Worm (Caenorhabditis elegans) whole organism, mixed stage, embryonic: ENCODE results near the gene C36C5.4.

ENCODE experiments used
- M03D4.4 ChIP-seq: sonication (generic microtip); optimal IDR thresholded peaks from 2 replicates; lab custom pipeline; 2017; ENCODE audit warnings: mild to moderate bottlenecking, missing genetic modification characterization, missing compliant biosample characterization
- bed-3 ChIP-seq: fragments of 200-800 bp; sonication (Bioruptor generic); optimal IDR thresholded peaks from 3 replicates; lab custom pipeline; 2018; ENCODE audit warnings: mild to moderate bottlenecking, missing genetic modification characterization, moderate library complexity, missing compliant biosample characterization
- blmp-1 ChIP-seq: fragments of 150-350 bp; optimal IDR thresholded peaks from 2 replicates; lab custom pipeline; 2014; ENCODE audit warnings: missing biosample characterization, missing genetic modification characterization
- ceh-39 ChIP-seq: fragments of 150-350 bp; optimal IDR thresholded peaks from 2 replicates; lab custom pipeline; 2014; ENCODE audit warnings: missing biosample characterization, missing genetic modification characterization
- ceh-43 ChIP-seq: fragments of 200-800 bp; sonication (Bioruptor generic); optimal IDR thresholded peaks from 2 replicates; lab custom pipeline; 2018; ENCODE audit warnings: mild to moderate bottlenecking, missing genetic modification characterization, moderate library complexity, missing compliant biosample characterization
- ceh-83 ChIP-seq: fragments of 200-800 bp; sonication (Bioruptor generic); optimal IDR thresholded peaks from 2 replicates; lab custom pipeline; 2018; ENCODE audit warnings: mild to moderate bottlenecking, missing genetic modification characterization, missing compliant biosample characterization
- ces-1 ChIP-seq: fragments of 150-350 bp; optimal IDR thresholded peaks from 2 replicates; lab custom pipeline; 2014; ENCODE audit warnings: missing biosample characterization, missing genetic modification reagents, missing genetic modification characterization
- cnd-1 ChIP-seq: fragments of 200-800 bp; sonication (Bioruptor generic); optimal IDR thresholded peaks from 2 replicates; lab custom pipeline; 2018; ENCODE audit warnings: mild to moderate bottlenecking, missing genetic modification characterization, missing compliant biosample characterization
- drap-1 ChIP-seq: fragments of 200-800 bp; sonication (Bioruptor generic); optimal IDR thresholded peaks from 3 replicates; lab custom pipeline; 2018; ENCODE audit warnings: mild to moderate bottlenecking, missing genetic modification characterization, missing compliant biosample characterization
- elt-1 ChIP-seq: sonication (generic microtip); optimal IDR thresholded peaks from 2 replicates; lab custom pipeline; 2017; ENCODE audit warnings: missing genetic modification characterization, mild to moderate bottlenecking, missing compliant biosample characterization, antibody characterized with exemption, moderate library complexity, borderline replicate concordance; ENCODE audit not compliant: insufficient read depth
- elt-3 ChIP-seq: fragments of 150-350 bp; optimal IDR thresholded peaks from 2 replicates; lab custom pipeline; 2014; ENCODE audit warnings: missing biosample characterization, missing genetic modification characterization
- flh-1 ChIP-seq: fragments of 200-800 bp; sonication (Bioruptor generic); optimal IDR thresholded peaks from 2 replicates; lab custom pipeline; 2018; ENCODE audit warnings: mild to moderate bottlenecking, missing genetic modification characterization, moderate library complexity, missing compliant biosample characterization
- ham-2 ChIP-seq: fragments of 200-800 bp; sonication (Bioruptor generic); optimal IDR thresholded peaks from 2 replicates; lab custom pipeline; 2018; ENCODE audit warnings: mild to moderate bottlenecking, missing genetic modification characterization, missing compliant biosample characterization
- hlh-1 ChIP-seq: fragments of 150-350 bp; optimal IDR thresholded peaks from 2 replicates; lab custom pipeline; 2014; ENCODE audit warnings: missing biosample characterization, missing genetic modification reagents, missing genetic modification characterization
- lin-13 ChIP-seq: fragments of 150-350 bp; optimal IDR thresholded peaks from 2 replicates; lab custom pipeline; 2014; ENCODE audit warnings: missing biosample characterization, missing genetic modification characterization
- lin-32 ChIP-seq: fragments of 200-800 bp; sonication (Bioruptor generic); optimal IDR thresholded peaks from 2 replicates; lab custom pipeline; 2018; ENCODE audit warnings: mild to moderate bottlenecking, missing genetic modification characterization, missing compliant biosample characterization
- lsy-2 ChIP-seq: fragments of 150-350 bp; optimal IDR thresholded peaks from 2 replicates; lab custom pipeline; 2014; ENCODE audit warnings: missing biosample characterization, missing genetic modification characterization
- mab-5 ChIP-seq: fragments of 150-350 bp; optimal IDR thresholded peaks from 2 replicates; lab custom pipeline; 2014; ENCODE audit warnings: missing biosample characterization, missing genetic modification characterization
- mep-1 ChIP-seq: fragments of 150-350 bp; optimal IDR thresholded peaks from 2 replicates; lab custom pipeline; 2017; ENCODE audit warnings: missing biosample characterization, missing genetic modification reagents, missing genetic modification characterization, inconsistent platforms
- mls-2 ChIP-seq: sonication (generic microtip); optimal IDR thresholded peaks from 2 replicates; lab custom pipeline; 2016; ENCODE audit warnings: mild to moderate bottlenecking, missing genetic modification characterization, moderate library complexity, missing compliant biosample characterization
- nhr-12 ChIP-seq: fragments of 150-350 bp; optimal IDR thresholded peaks from 2 replicates; lab custom pipeline; 2014; ENCODE audit warnings: missing biosample characterization, missing genetic modification characterization
- nhr-2 ChIP-seq: fragments of 150-350 bp; optimal IDR thresholded peaks from 2 replicates; lab custom pipeline; 2014; ENCODE audit warnings: missing biosample characterization, missing genetic modification characterization
- nhr-237 ChIP-seq: fragments of 150-350 bp; optimal IDR thresholded peaks from 2 replicates; lab custom pipeline; 2014; ENCODE audit warnings: missing biosample characterization, missing genetic modification characterization
- nhr-28 ChIP-seq: fragments of 150-350 bp; optimal IDR thresholded peaks from 2 replicates; lab custom pipeline; 2014; ENCODE audit warnings: missing biosample characterization, missing genetic modification characterization
- nhr-76 ChIP-seq: sonication (generic microtip); optimal IDR thresholded peaks from 2 replicates; lab custom pipeline; 2017; ENCODE audit warnings: missing biosample characterization, missing genetic modification characterization
- pha-4 ChIP-seq: fragments of 150-350 bp; optimal IDR thresholded peaks from 2 replicates; lab custom pipeline; 2018; ENCODE audit warnings: missing biosample characterization, missing genetic modification reagents, missing genetic modification characterization
- sem-2 ChIP-seq: fragments of 200-800 bp; sonication (Bioruptor generic); optimal IDR thresholded peaks from 2 replicates; lab custom pipeline; 2018; ENCODE audit warnings: mild to moderate bottlenecking, missing genetic modification characterization, missing compliant biosample characterization
- snpc-4 ChIP-seq: fragments of 150-350 bp; optimal IDR thresholded peaks from 2 replicates; lab custom pipeline; 2014; ENCODE audit warnings: missing biosample characterization, missing genetic modification characterization
- sptf-1 ChIP-seq: sonication (generic microtip); optimal IDR thresholded peaks from 2 replicates; lab custom pipeline; 2017; ENCODE audit warnings: mild to moderate bottlenecking, missing genetic modification characterization, moderate library complexity, missing compliant biosample characterization
- tbx-8 ChIP-seq: fragments of 200-800 bp; sonication (Bioruptor generic); optimal IDR thresholded peaks from 2 replicates; lab custom pipeline; 2018; ENCODE audit warnings: mild to moderate bottlenecking, missing genetic modification characterization, moderate library complexity, missing compliant biosample characterization
- unc-120 ChIP-seq: sonication (generic microtip); optimal IDR thresholded peaks from 2 replicates; lab custom pipeline; 2017; ENCODE audit warnings: missing genetic modification characterization, missing compliant biosample characterization; ENCODE audit not compliant: poor library complexity, severe bottlenecking
- unc-39 ChIP-seq: fragments of 150-350 bp; optimal IDR thresholded peaks from 2 replicates; lab custom pipeline; 2014; ENCODE audit warnings: missing biosample characterization, missing genetic modification characterization
- unc-62 ChIP-seq: fragments of 150-350 bp; optimal IDR thresholded peaks from 2 replicates; lab custom pipeline; 2014; ENCODE audit warnings: missing biosample characterization, missing genetic modification reagents, missing genetic modification characterization
- zip-8 ChIP-seq: fragments of 150-350 bp; optimal IDR thresholded peaks from 2 replicates; lab custom pipeline; 2014; ENCODE audit warnings: missing biosample characterization, missing genetic modification characterization
- ztf-11 ChIP-seq: fragments of 150-350 bp; optimal IDR thresholded peaks from 2 replicates; lab custom pipeline; 2014; ENCODE audit warnings: missing biosample characterization, missing genetic modification characterization

The C36C5.4 gene

DNA sequence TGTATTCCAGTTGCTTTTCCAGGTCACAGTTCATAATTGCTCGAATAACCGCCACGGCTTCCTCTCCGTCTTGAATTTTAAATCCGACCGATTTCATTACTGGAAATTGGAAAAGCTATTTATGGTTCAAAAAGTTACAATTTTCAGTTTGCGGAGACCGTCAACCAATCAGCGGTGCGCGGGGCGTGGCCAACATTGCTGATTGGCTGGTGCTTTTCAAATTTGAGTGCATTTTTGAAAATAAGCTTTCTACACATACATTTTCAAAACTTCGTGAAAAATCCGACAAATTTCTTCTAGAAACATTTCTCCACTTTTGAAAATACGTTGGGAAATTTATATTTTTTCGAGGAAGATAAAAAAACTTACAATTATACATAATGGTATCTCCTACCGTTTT, 29.5 kb downstream of the C36C5.4 start:
- TF ChIP-seq lsy-2 (tag; lab: Kevin White, UChicago) (no peak), flh-1 (GFP tag; lab: Kevin White, UChicago) (no peak), nhr-237 (tag; lab: Kevin White, UChicago) (no peak), blmp-1 (tag; lab: Kevin White, UChicago) (no peak), drap-1 (no peak), unc-39 (no peak), ztf-11 (tag; lab: Kevin White, UChicago) (no peak), ceh-39 (tag; lab: Kevin White, UChicago) (no peak), hlh-1 (tag; lab: Kevin White, UChicago) (no peak), mls-2 (tag; lab: Kevin White, UChicago) (no peak), zip-8 (tag; lab: Kevin White, UChicago) (no peak), sem-2 (GFP tag; lab: Kevin White, UChicago) (no peak), elt-3 (tag; lab: Kevin White, UChicago) (no peak), elt-1 (tag; lab: Kevin White, UChicago) (no peak)

DNA sequence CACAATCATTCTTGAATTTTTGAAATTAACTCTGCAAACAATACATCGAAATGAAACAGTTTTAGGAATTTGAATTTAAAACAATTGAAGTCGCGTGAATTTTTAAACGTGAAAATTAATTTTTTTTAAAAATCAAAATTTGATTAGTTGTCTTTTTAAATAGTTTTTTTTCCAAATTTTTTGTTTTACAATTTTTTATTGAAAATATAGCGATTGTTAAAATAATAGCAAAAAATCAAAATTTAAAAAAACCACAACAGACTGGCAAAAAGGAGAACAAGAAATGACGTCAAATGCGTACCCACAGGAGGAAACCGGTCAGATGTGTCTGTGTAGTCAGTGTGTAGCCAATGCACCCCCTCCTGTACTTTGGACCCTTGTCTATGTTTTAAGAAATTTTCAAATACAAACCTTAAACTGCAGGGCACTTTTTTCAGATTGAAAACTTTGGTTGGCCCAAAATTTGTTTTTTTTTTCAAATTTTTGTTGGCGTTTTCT, 30.5 kb downstream of the C36C5.4 start, which contains the start of the genes Y73C8B.1 and Y73C8B.5:
Gene Y73C8B.1 (minus strand): TSS at position 51 of the 498 bp plus-strand sequence.
Gene Y73C8B.5 (plus strand): TSS at position 437 of the 498 bp plus-strand sequence.
- TF ChIP-seq nhr-237 (tag; lab: Kevin White, UChicago) (no peak), bed-3 (GFP tag; lab: Kevin White, UChicago) (no peak), nhr-28 (tag; lab: Kevin White, UChicago) (no peak), lsy-2 (tag; lab: Kevin White, UChicago) (no peak), ces-1 (GFP tag; lab: Kevin White, UChicago) (no peak), zip-8 (tag; lab: Kevin White, UChicago) (no peak), elt-1 (tag; lab: Kevin White, UChicago) (no peak), sptf-1 (tag; lab: Kevin White, UChicago) (no peak), blmp-1 (tag; lab: Kevin White, UChicago) (no peak)

DNA sequence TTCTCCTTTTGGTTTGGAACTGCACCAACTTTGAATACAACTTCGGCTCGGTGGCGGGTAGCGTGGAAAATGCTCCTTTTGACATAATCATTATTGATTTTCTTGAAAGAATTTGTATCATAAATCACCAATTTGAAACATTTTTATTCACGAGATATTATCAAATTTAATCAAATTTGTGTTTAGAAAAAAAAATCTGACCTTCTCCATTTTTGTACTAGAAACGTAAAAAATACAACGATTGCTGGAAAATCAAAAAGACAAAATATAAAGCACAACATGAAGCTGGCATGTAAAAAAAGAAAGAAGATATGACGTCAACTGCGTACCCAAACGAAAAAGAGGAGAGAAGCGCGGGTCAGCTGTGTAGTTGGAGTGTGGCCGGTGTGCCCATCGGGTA, 34.0 kb downstream of the C36C5.4 start, which contains the start of gene K08D9.4:
Gene K08D9.4 (minus strand): TSS at position 101 of the 400 bp plus-strand sequence.
- TF ChIP-seq nhr-76 (tag; lab: Kevin White, UChicago) (no peak), mep-1 (tag; lab: Kevin White, UChicago) (no peak), lsy-2 (tag; lab: Kevin White, UChicago) (no peak), sptf-1 (tag; lab: Kevin White, UChicago) (no peak), flh-1 (GFP tag; lab: Kevin White, UChicago) (no peak), bed-3 (GFP tag; lab: Kevin White, UChicago) (no peak), nhr-28 (tag; lab: Kevin White, UChicago) (no peak), hlh-1 (tag; lab: Kevin White, UChicago) (no peak), mab-5 (tag; lab: Kevin White, UChicago) (no peak), pha-4 (tag; lab: Kevin White, UChicago) (no peak), nhr-237 (tag; lab: Kevin White, UChicago) (no peak), ham-2 (GFP tag; lab: Kevin White, UChicago) (no peak), lin-32 (GFP tag; lab: Kevin White, UChicago) (no peak), unc-39 (no peak), lin-13 (no peak), ceh-43 (GFP tag; lab: Kevin White, UChicago) (no peak), nhr-2 (tag; lab: Kevin White, UChicago) (no peak), nhr-12 (tag; lab: Kevin White, UChicago) (no peak), tbx-8 (no peak)

DNA sequence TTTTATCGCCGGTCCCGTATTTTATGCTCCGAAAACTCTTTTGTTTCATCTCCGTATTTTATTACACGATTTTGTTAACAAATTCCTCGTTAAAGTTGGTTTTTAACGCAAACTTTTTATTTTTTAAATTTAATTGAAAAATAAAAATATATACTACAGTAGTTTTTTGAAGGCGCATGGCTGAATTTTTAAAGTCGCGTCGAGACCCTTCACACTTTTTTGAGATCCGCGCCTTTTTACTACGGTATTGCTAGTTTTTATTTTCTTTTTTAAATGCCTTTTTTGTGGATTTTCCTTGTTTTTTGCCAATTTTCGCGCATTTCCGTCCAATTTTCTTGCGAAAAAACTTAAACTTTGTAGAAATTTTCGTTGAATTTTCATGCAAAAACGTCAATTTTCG, 38.1 kb downstream of the C36C5.4 start:
- TF ChIP-seq elt-3 (tag; lab: Kevin White, UChicago), result no peak
- no peak for TF ChIP-seq pha-4 (tag; lab: Kevin White, UChicago)
- no peak for TF ChIP-seq lin-32 (GFP tag; lab: Kevin White, UChicago)
- TF ChIP-seq cnd-1 (tag; lab: Kevin White, UChicago), result no peak
- TF ChIP-seq ztf-11 (tag; lab: Kevin White, UChicago), result no peak
- no peak for TF ChIP-seq ceh-83 (GFP tag; lab: Kevin White, UChicago)
- no peak for TF ChIP-seq snpc-4 (tag; lab: Kevin White, UChicago)
- TF ChIP-seq unc-62 (GFP tag; lab: Kevin White, UChicago), result no peak
- no peak for TF ChIP-seq nhr-28 (tag; lab: Kevin White, UChicago)
- TF ChIP-seq elt-1 (tag; lab: Kevin White, UChicago), result no peak
- no peak for TF ChIP-seq ceh-39 (tag; lab: Kevin White, UChicago)
- no peak for TF ChIP-seq tbx-8
- no peak for TF ChIP-seq bed-3 (GFP tag; lab: Kevin White, UChicago)
- no peak for TF ChIP-seq M03D4.4 (tag; lab: Kevin White, UChicago)
- no peak for TF ChIP-seq unc-120 (tag; lab: Kevin White, UChicago)
- no peak for TF ChIP-seq blmp-1 (tag; lab: Kevin White, UChicago)
- no peak for TF ChIP-seq ces-1 (GFP tag; lab: Kevin White, UChicago)
- no peak for TF ChIP-seq mep-1 (tag; lab: Kevin White, UChicago)
- no peak for TF ChIP-seq ceh-43 (GFP tag; lab: Kevin White, UChicago)
- no peak for TF ChIP-seq flh-1 (GFP tag; lab: Kevin White, UChicago)
